Worm (Caenorhabditis elegans) whole organism, L3 larva: ENCODE measurements around the gene ugt-7.

Experiments
- ZK546.5 ChIP-seq: sonication (generic microtip); optimal IDR thresholded peaks from 2 replicates; lab custom pipeline; 2017; ENCODE audit warnings: missing biosample characterization, missing genetic modification characterization
- ceh-16 ChIP-seq: sonication (generic microtip); optimal IDR thresholded peaks from 2 replicates; lab custom pipeline; 2017; ENCODE audit warnings: missing biosample characterization, missing genetic modification characterization
- ceh-82 ChIP-seq: fragments of 150-350 bp; optimal IDR thresholded peaks from 2 replicates; lab custom pipeline; 2014; ENCODE audit warnings: missing biosample characterization, missing genetic modification characterization
- egl-5 ChIP-seq: fragments of 150-350 bp; optimal IDR thresholded peaks from 2 replicates; lab custom pipeline; 2017; ENCODE audit warnings: missing biosample characterization, missing genetic modification reagents, missing genetic modification characterization, inconsistent platforms
- elt-2 ChIP-seq: sonication (generic microtip); optimal IDR thresholded peaks from 2 replicates; lab custom pipeline; 2016; ENCODE audit warnings: missing genetic modification reagents, mild to moderate bottlenecking, missing genetic modification characterization, missing compliant biosample characterization
- elt-3 ChIP-seq, 3 experiments: fragments of 150-350 bp in 1 of 3; sonication (generic microtip) in 2 of 3; optimal IDR thresholded peaks; 2 replicates in 2 of 3; 4 replicates in 1 of 3; lab custom pipeline; 2014 to 2017; ENCODE audit warnings: missing biosample characterization in 3 of 3, missing genetic modification characterization in 3 of 3
- eor-1 ChIP-seq, 2 experiments: fragments of 150-350 bp; optimal IDR thresholded peaks; 2 replicates each; lab custom pipeline; 2014 to 2018; ENCODE audit warnings: missing biosample characterization in 2 of 2, missing genetic modification characterization in 2 of 2
- fos-1 ChIP-seq: fragments of 150-350 bp; optimal IDR thresholded peaks from 2 replicates; lab custom pipeline; 2014; ENCODE audit warnings: missing biosample characterization, missing genetic modification characterization
- hmg-11 ChIP-seq: sonication (generic microtip); optimal IDR thresholded peaks from 2 replicates; lab custom pipeline; 2016; ENCODE audit warnings: missing genetic modification characterization, missing compliant biosample characterization
- jun-1 ChIP-seq: fragments of 150-350 bp; optimal IDR thresholded peaks from 2 replicates; lab custom pipeline; 2014; ENCODE audit warnings: missing biosample characterization, missing genetic modification reagents, missing genetic modification characterization
- lin-15B ChIP-seq: fragments of 150-350 bp; optimal IDR thresholded peaks from 2 replicates; lab custom pipeline; 2014; ENCODE audit warnings: missing biosample characterization, missing genetic modification characterization
- lin-39 ChIP-seq: fragments of 150-350 bp; optimal IDR thresholded peaks from 2 replicates; lab custom pipeline; 2018; ENCODE audit warnings: missing biosample characterization, missing genetic modification reagents, missing genetic modification characterization
- mdl-1 ChIP-seq: fragments of 150-350 bp; optimal IDR thresholded peaks from 2 replicates; lab custom pipeline; 2014; ENCODE audit warnings: missing biosample characterization, missing genetic modification characterization
- nfya-1 ChIP-seq: sonication (generic microtip); optimal IDR thresholded peaks from 2 replicates; lab custom pipeline; 2017; ENCODE audit warnings: missing genetic modification characterization, mild to moderate bottlenecking, missing compliant biosample characterization, antibody characterized with exemption, moderate library complexity; ENCODE audit not compliant: insufficient read depth
- nhr-23 ChIP-seq: fragments of 150-350 bp; optimal IDR thresholded peaks from 2 replicates; lab custom pipeline; 2014; ENCODE audit warnings: missing biosample characterization, missing genetic modification reagents, missing genetic modification characterization
- nhr-25 ChIP-seq: sonication (generic microtip); optimal IDR thresholded peaks from 2 replicates; lab custom pipeline; 2017; ENCODE audit warnings: missing biosample characterization, missing genetic modification characterization
- nhr-28 ChIP-seq: fragments of 150-350 bp; optimal IDR thresholded peaks from 2 replicates; lab custom pipeline; 2014; ENCODE audit warnings: missing biosample characterization, missing genetic modification characterization
- nhr-43 ChIP-seq: sonication (generic microtip); optimal IDR thresholded peaks from 2 replicates; lab custom pipeline; 2016; ENCODE audit warnings: mild to moderate bottlenecking, missing genetic modification characterization, missing compliant biosample characterization; ENCODE audit not compliant: poor library complexity, severe bottlenecking
- nhr-67 ChIP-seq: fragments of 150-350 bp; optimal IDR thresholded peaks from 2 replicates; lab custom pipeline; 2014; ENCODE audit warnings: missing biosample characterization, missing genetic modification characterization
- pha-4 ChIP-seq: fragments of 150-350 bp; optimal IDR thresholded peaks from 2 replicates; lab custom pipeline; 2014; ENCODE audit warnings: missing biosample characterization, missing genetic modification reagents, missing genetic modification characterization
- pqm-1 ChIP-seq: fragments of 150-350 bp; optimal IDR thresholded peaks from 2 replicates; lab custom pipeline; 2017; ENCODE audit warnings: missing biosample characterization, missing genetic modification characterization, inconsistent platforms
- skn-1 ChIP-seq: fragments of 150-350 bp; optimal IDR thresholded peaks from 2 replicates; lab custom pipeline; 2014; ENCODE audit warnings: missing biosample characterization, missing genetic modification characterization
- snpc-4 ChIP-seq: fragments of 150-350 bp; optimal IDR thresholded peaks from 2 replicates; lab custom pipeline; 2014; ENCODE audit warnings: missing biosample characterization, missing genetic modification characterization
- tbx-2 ChIP-seq: sonication (generic microtip); optimal IDR thresholded peaks from 2 replicates; lab custom pipeline; 2016; ENCODE audit warnings: mild to moderate bottlenecking, missing genetic modification characterization, missing compliant biosample characterization
- unc-39 ChIP-seq: sonication (generic microtip); optimal IDR thresholded peaks from 4 replicates; lab custom pipeline; 2017; ENCODE audit warnings: missing biosample characterization, missing genetic modification characterization
- zag-1 ChIP-seq: fragments of 150-350 bp; optimal IDR thresholded peaks from 2 replicates; lab custom pipeline; 2014; ENCODE audit warnings: missing biosample characterization, missing genetic modification characterization
- ztf-11 ChIP-seq: fragments of 150-350 bp; optimal IDR thresholded peaks from 2 replicates; lab custom pipeline; 2014; ENCODE audit warnings: missing biosample characterization, missing genetic modification characterization
- ztf-4 ChIP-seq: fragments of 150-350 bp; optimal IDR thresholded peaks from 2 replicates; lab custom pipeline; 2014; ENCODE audit warnings: missing biosample characterization, missing genetic modification characterization

The ugt-7 gene

ce11 chrV:5030212-5030611, 29.8 kb upstream of the ugt-7 start:
- no peak for TF ChIP-seq nhr-25 (tag; lab: Kevin White, UChicago)
- no peak for TF ChIP-seq nfya-1 (tag; lab: Kevin White, UChicago)
- TF ChIP-seq ceh-82: no peak
- TF ChIP-seq jun-1 (tag; lab: Kevin White, UChicago): peak; percentile 3
- TF ChIP-seq skn-1 (tag; lab: Kevin White, UChicago): peak; percentile 38
- peak; percentile 86 for TF ChIP-seq pqm-1 (tag; lab: Kevin White, UChicago)
- no peak for TF ChIP-seq ceh-16
- no peak for TF ChIP-seq nhr-23 (tag; lab: Kevin White, UChicago)
- peak; percentile 28 for TF ChIP-seq pha-4 (tag; lab: Kevin White, UChicago)
- TF ChIP-seq zag-1 (tag; lab: Kevin White, UChicago): no peak
- TF ChIP-seq ztf-4: no peak
- peak; percentile 88 for TF ChIP-seq elt-2 (tag; lab: Kevin White, UChicago)
- no peak for TF ChIP-seq elt-3 (tag; optimal IDR thresholded peaks at IDR 0.05; lab: Kevin White, UChicago)
- TF ChIP-seq nhr-67: no peak
- no peak for TF ChIP-seq snpc-4 (tag; lab: Kevin White, UChicago)
- no peak for TF ChIP-seq egl-5 (tag; lab: Kevin White, UChicago)
- TF ChIP-seq eor-1 (tag; optimal IDR thresholded peaks at IDR 0.05; lab: Kevin White, UChicago): no peak

DNA sequence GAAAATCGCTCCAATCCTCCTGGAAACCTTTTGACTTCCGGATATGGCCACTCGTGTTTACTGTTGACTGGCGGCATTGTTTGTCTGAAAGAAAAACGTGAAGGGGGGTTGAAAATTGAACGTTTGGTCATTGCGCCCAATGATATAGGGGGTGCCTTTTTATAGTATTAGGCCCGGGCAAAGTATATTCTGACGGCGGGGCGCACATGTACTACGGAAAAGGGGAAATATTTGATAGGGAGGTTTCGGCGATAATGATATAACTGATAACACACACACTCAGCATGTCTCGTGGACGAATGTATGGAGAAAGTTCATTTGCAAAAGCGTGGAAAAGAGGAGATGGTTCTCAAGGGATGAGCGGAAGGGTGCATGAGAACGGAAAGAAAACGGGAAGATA, 27.3 kb upstream of the ugt-7 start, which contains the start of gene cpt-4:
cpt-4 (minus strand) TSS at position 84 of the 400 bp plus-strand sequence.
- TF ChIP-seq mdl-1 (tag; lab: Kevin White, UChicago) (peak; percentile 5), elt-2 (tag; lab: Kevin White, UChicago) (peak; percentile 95), ztf-4 (no peak), jun-1 (tag; lab: Kevin White, UChicago) (no peak), ztf-11 (tag; lab: Kevin White, UChicago) (no peak), pqm-1 (tag; lab: Kevin White, UChicago) (peak; percentile 83)

- no peak for TF ChIP-seq lin-15B (tag; lab: Kevin White, UChicago)
- no peak for TF ChIP-seq fos-1 (tag; lab: Kevin White, UChicago)
- TF ChIP-seq ztf-4: no peak
- TF ChIP-seq ZK546.5 (tag; lab: Kevin White, UChicago): no peak
- peak; percentile 90 for TF ChIP-seq elt-2 (tag; lab: Kevin White, UChicago)
- no peak for TF ChIP-seq nhr-28 (tag; lab: Kevin White, UChicago)
- TF ChIP-seq hmg-11: no peak
- peak; percentile 13 for TF ChIP-seq nhr-43
- TF ChIP-seq tbx-2 (tag; lab: Kevin White, UChicago): no peak
- peak; percentile 58 for TF ChIP-seq pqm-1 (tag; lab: Kevin White, UChicago)
Observed at ce11 chrV:5026438-5026837, 26.1 kb upstream of the ugt-7 start.

ce11 chrV:5023355-5023754, 23.0 kb upstream of the ugt-7 start:
- TF ChIP-seq pqm-1 (tag; lab: Kevin White, UChicago) (no peak), elt-2 (tag; lab: Kevin White, UChicago) (peak; percentile 2)

DNA sequence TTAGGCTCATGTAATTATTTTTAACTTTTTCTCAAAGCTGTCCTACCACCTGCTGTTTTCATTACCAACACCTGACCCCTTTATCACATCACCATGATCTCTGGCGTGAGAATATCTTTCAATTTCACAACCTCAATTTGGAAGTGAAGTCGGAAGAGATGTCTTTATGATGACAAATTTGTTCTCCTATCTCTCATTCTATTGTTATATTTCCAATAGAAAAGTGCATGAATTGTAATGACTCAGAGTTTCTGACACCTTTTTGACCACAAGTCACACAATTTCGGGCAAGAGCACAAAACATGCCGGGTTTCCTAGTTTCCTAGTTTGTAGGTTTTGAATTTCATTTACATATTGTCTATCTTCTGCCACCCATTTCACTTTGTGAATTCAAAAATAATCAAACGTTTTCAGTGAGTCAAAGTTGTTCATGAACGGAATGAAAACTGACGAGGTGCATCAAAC, 18.5 kb upstream of the ugt-7 start, which contains the start of gene srr-4:
srr-4 (plus strand) TSS at position 415 of the 465 bp plus-strand sequence.
- TF ChIP-seq nhr-25 (tag; lab: Kevin White, UChicago) (no peak), pqm-1 (tag; lab: Kevin White, UChicago) (peak; percentile 28)
- TF ChIP-seq, all 47 proteins: peak for 1

ce11 chrV:5018067-5018466, 17.7 kb upstream of the ugt-7 start:
- TF ChIP-seq ceh-16 (no peak), ztf-4 (no peak), hmg-11 (no peak), unc-39 (tag; lab: Kevin White, UChicago) (no peak), pqm-1 (tag; lab: Kevin White, UChicago) (peak; percentile 85), elt-2 (tag; lab: Kevin White, UChicago) (peak; percentile 86)

ce11 chrV:5016728-5017127, 16.4 kb upstream of the ugt-7 start:
- TF ChIP-seq zag-1 (tag; lab: Kevin White, UChicago): no peak
- no peak for TF ChIP-seq lin-39 (tag; lab: Kevin White, UChicago)
